Worm (Caenorhabditis elegans) whole organism, L1 larva: ENCODE data around the gene clp-7.

Experiments
- jun-1 ChIP-seq: fragments of 150-350 bp; optimal IDR thresholded peaks from 2 replicates; lab custom pipeline; 2014; ENCODE audit warnings: missing biosample characterization, missing genetic modification reagents, missing genetic modification characterization
- lsy-2 ChIP-seq, 2 experiments: fragments of 150-350 bp; optimal IDR thresholded peaks; 2 replicates each; lab custom pipeline; 2014; ENCODE audit warnings: missing biosample characterization in 2 of 2, missing genetic modification characterization in 2 of 2
- nhr-12 ChIP-seq: sonication (generic microtip); optimal IDR thresholded peaks from 2 replicates; lab custom pipeline; 2017; ENCODE audit warnings: missing biosample characterization, missing genetic modification characterization
- nhr-47 ChIP-seq: sonication (generic microtip); optimal IDR thresholded peaks from 2 replicates; lab custom pipeline; 2016; ENCODE audit warnings: mild to moderate bottlenecking, missing genetic modification characterization, moderate library complexity, missing compliant biosample characterization
- nhr-76 ChIP-seq: sonication (generic microtip); optimal IDR thresholded peaks from 2 replicates; lab custom pipeline; 2017; ENCODE audit warnings: missing biosample characterization, missing genetic modification characterization
- pag-3 ChIP-seq: sonication (generic microtip); optimal IDR thresholded peaks from 2 replicates; lab custom pipeline; 2017; ENCODE audit warnings: missing genetic modification characterization, mild to moderate bottlenecking, missing compliant biosample characterization, antibody characterized with exemption, borderline replicate concordance; ENCODE audit not compliant: insufficient read depth
- pqm-1 ChIP-seq: sonication (generic microtip); optimal IDR thresholded peaks from 3 replicates; lab custom pipeline; 2017; ENCODE audit warnings: missing biosample characterization, missing genetic modification characterization

- no peak for TF ChIP-seq pqm-1 (tag; lab: Kevin White, UChicago)
- TF ChIP-seq nhr-76, result no peak
- TF ChIP-seq lsy-2 (tag; optimal IDR thresholded peaks at IDR 0.05; lab: Kevin White, UChicago), result no peak
- no peak for TF ChIP-seq jun-1
- TF ChIP-seq nhr-47 (tag; lab: Kevin White, UChicago), result no peak
- no peak for TF ChIP-seq pag-3 (tag; lab: Kevin White, UChicago)
- no peak for TF ChIP-seq nhr-12 (tag; lab: Kevin White, UChicago)
Observed at ce11 chrIV:1472145-1472544, 26.4 kb upstream of the clp-7 start.
